Worm (Caenorhabditis elegans): ENCODE results near the gene nkcc-1.

- no peak for TF ChIP-seq ama-1 (optimal IDR thresholded peaks at IDR 0.05)
- no peak for TF ChIP-seq lsy-2 (tag; optimal IDR thresholded peaks at IDR 0.05)
- no peak for TF ChIP-seq zag-1 (tag; optimal IDR thresholded peaks at IDR 0.05)
- TF ChIP-seq nhr-25 (tag; optimal IDR thresholded peaks at IDR 0.05), result no peak
- no peak for TF ChIP-seq snpc-4 (tag; optimal IDR thresholded peaks at IDR 0.05)
- no peak for TF ChIP-seq fos-1 (tag; optimal IDR thresholded peaks at IDR 0.05)
- TF ChIP-seq nhr-77 (tag; optimal IDR thresholded peaks at IDR 0.05), result no peak
- TF ChIP-seq alr-1 (tag; optimal IDR thresholded peaks at IDR 0.05), result no peak
- no peak for TF ChIP-seq nhr-11 (tag; optimal IDR thresholded peaks at IDR 0.05)
- TF ChIP-seq blmp-1 (tag; optimal IDR thresholded peaks at IDR 0.05; ENCODE audit: insufficient read depth), result no peak
Observed at ce11 chrIV:14162772-14163171, 38.9 kb upstream of the nkcc-1 start, which contains the start of gene R05A10.7.
